Worm (Caenorhabditis elegans): ENCODE data around the gene B0334.10.

B0334.10 gene

DNA sequence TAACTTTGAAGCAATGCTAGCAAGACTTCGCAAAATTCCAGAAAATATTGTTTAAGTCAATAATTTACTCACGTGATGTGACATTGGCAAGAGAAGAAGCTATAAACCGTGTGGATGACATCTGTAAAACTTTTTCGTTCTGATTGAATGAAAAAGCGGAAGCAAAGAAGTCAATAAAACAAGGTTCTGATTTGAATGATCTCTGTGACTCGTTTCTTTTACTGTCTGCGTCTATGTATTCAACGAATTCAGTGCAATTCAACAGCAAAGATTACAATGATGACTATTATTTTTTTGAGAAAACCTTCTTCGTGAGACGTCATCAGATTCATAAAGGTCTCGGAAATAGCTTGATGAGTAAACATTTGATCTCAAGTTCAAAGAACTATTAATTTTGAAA is 25.4 kb upstream of the B0334.10 start, which contains the start of gene hacl-1 (continued):
- TF ChIP-seq lin-39 (tag; optimal IDR thresholded peaks at IDR 0.05) (no peak), zag-1 (tag; optimal IDR thresholded peaks at IDR 0.05) (no peak), lin-14 (GFP tag; optimal IDR thresholded peaks at IDR 0.05) (peak; percentile 35), blmp-1 (tag; optimal IDR thresholded peaks at IDR 0.05) (peak; percentile 44)

DNA sequence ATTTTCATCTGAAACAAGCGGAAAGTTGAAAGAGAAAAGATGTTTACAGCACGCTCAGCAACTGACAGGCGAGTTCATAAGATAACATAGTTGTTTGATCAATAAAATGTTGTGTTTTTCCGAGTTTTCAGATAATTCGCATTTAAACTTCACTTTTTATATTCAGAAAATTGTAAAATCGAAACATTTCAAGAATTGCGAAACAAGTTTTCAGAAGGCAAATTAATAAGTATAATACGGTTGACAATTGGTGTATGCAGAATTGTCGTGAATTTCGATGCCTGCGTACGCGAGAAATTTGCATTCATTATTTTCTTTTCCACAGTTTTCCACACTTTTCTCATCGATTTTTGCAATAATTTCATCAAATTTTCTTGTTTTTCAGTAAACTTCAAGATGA is 23.0 kb upstream of the B0334.10 start, which contains the start of the genes ooc-3 and B0334.4:
Gene ooc-3, minus strand, starts transcription at position 15 of the 400 bp plus-strand sequence.
Gene B0334.4, plus strand, starts transcription at position 386 of the 400 bp plus-strand sequence.
- TF ChIP-seq mep-1 (tag; optimal IDR thresholded peaks at IDR 0.05), result peak; percentile 29
- peak; percentile 32 for TF ChIP-seq zip-4 (GFP tag; optimal IDR thresholded peaks at IDR 0.05)
- TF ChIP-seq F16B12.6 (tag; optimal IDR thresholded peaks at IDR 0.05), result peak; percentile 81
- peak; percentile 22 for TF ChIP-seq lin-14 (GFP tag; optimal IDR thresholded peaks at IDR 0.05)
- TF ChIP-seq nhr-47 (tag; optimal IDR thresholded peaks at IDR 0.05), result peak; percentile 32
- peak; percentile 16 for TF ChIP-seq aly-2 (tag; optimal IDR thresholded peaks at IDR 0.05)
- no peak for TF ChIP-seq vab-15 (tag; optimal IDR thresholded peaks at IDR 0.05)
- no peak for TF ChIP-seq aha-1 (tag; optimal IDR thresholded peaks at IDR 0.05)
- no peak for TF ChIP-seq ama-1 (optimal IDR thresholded peaks at IDR 0.05)
- TF ChIP-seq efl-1 (optimal IDR thresholded peaks at IDR 0.05), result peak; percentile 38 to 58
- TF ChIP-seq efl-1 (GFP tag; optimal IDR thresholded peaks at IDR 0.05 in 1 of 2), result peak; percentile 56 to 85
- peak; percentile 27 for TF ChIP-seq nhr-71 (tag; optimal IDR thresholded peaks at IDR 0.05)
- TF ChIP-seq lsy-2 (tag; optimal IDR thresholded peaks at IDR 0.05), result peak; percentile 80 to 97
- TF ChIP-seq C34B4.2 (tag; optimal IDR thresholded peaks at IDR 0.05), result no peak
- TF ChIP-seq C16A3.4 (tag; optimal IDR thresholded peaks at IDR 0.05), result peak; percentile 16
- peak; percentile 45 for TF ChIP-seq snu-23 (GFP tag; optimal IDR thresholded peaks at IDR 0.05)
- no peak for TF ChIP-seq sup-37 (GFP tag; optimal IDR thresholded peaks at IDR 0.05)
- TF ChIP-seq zag-1 (tag; optimal IDR thresholded peaks at IDR 0.05), result no peak
- peak; percentile 6 for TF ChIP-seq blmp-1 (tag; optimal IDR thresholded peaks at IDR 0.05)
- TF ChIP-seq dpl-1 (GFP tag; optimal IDR thresholded peaks at IDR 0.05), result peak; percentile 14 to 67 (median 34)
- TF ChIP-seq lin-35 (GFP tag; optimal IDR thresholded peaks at IDR 0.05), result peak; percentile 44 to 60
- peak; percentile 47 for TF ChIP-seq skn-1 (tag; optimal IDR thresholded peaks at IDR 0.05)
- TF ChIP-seq nhr-28 (tag; optimal IDR thresholded peaks at IDR 0.05), result no peak
- TF ChIP-seq elt-2 (tag; optimal IDR thresholded peaks at IDR 0.05), result no peak
- no peak for TF ChIP-seq nhr-85 (tag)
- TF ChIP-seq pag-3 (tag; optimal IDR thresholded peaks at IDR 0.05; ENCODE audit: borderline replicate concordance, insufficient read depth), result no peak
- TF ChIP-seq ceh-82 (tag; optimal IDR thresholded peaks at IDR 0.05), result peak in 2 of 3 experiments; percentile 18 to 48

DNA sequence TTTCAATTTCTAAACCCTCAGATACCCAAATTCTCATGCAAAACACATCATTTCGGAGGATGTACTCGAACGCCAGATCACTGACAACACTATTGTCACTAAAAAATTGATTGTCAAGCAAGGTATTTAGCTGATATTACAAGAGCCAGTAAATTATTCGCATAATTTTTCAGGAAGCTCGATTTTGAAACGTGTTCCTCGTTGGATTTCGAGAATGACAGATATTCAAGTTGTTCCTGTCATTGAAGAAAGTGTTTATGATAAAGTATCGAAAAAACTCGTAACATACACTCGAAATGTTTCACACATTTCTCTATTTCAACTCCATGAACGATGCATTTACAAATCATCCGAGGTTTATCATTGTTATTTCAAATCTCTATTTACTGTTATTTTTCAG is 22.5 kb upstream of the B0334.10 start:
- no peak for TF ChIP-seq irx-1 (tag; optimal IDR thresholded peaks at IDR 0.05)
- no peak for TF ChIP-seq efl-1 (optimal IDR thresholded peaks at IDR 0.05)
- TF ChIP-seq efl-1 (GFP tag; optimal IDR thresholded peaks at IDR 0.05 in 1 of 2), result peak in 1 of 2 experiments; percentile 93

DNA sequence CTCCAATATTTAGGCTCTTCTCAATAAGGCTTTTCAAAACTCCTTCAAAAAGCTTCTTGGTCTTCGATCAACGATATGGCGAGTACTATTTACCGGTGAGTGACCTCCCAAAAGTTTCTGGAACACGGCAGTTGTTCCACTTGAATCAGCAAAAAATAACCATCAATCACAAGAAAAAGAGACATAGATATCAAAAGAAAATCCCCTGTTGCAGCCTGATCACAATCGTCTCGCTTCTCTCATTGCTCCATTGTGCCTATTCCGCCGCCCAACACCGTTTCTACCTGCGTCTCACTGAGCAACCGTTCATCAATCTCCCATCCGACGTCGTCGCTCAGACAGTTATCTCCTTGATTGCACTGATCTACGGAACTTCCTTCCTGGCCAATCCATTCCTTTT is 21.5 kb upstream of the B0334.10 start, which contains the start of gene emc-5:
Gene emc-5, plus strand, starts transcription at position 14 of the 400 bp plus-strand sequence.
- TF ChIP-seq lir-3 (tag; optimal IDR thresholded peaks at IDR 0.05; ENCODE audit: poor library complexity) (peak; percentile 14), rnt-1 (tag; optimal IDR thresholded peaks at IDR 0.05) (peak; percentile 75), nhr-19 (GFP tag; conservative IDR thresholded peaks at IDR 0.05) (peak; percentile 31), lsy-2 (tag; optimal IDR thresholded peaks at IDR 0.05) (peak in 1 of 2 experiments; percentile 42), efl-1 (optimal IDR thresholded peaks at IDR 0.05) (peak; percentile 3 to 15), efl-1 (GFP tag; optimal IDR thresholded peaks at IDR 0.05 in 1 of 2) (no peak), nhr-71 (tag; optimal IDR thresholded peaks at IDR 0.05) (peak; percentile 47), lin-39 (tag; optimal IDR thresholded peaks at IDR 0.05) (peak; percentile 73), nhr-90 (tag; optimal IDR thresholded peaks at IDR 0.05; ENCODE audit: poor library complexity) (no peak), lin-14 (GFP tag; optimal IDR thresholded peaks at IDR 0.05) (peak; percentile 45), fkh-4 (tag; optimal IDR thresholded peaks at IDR 0.05; ENCODE audit: borderline replicate concordance) (no peak), C34B4.2 (tag; optimal IDR thresholded peaks at IDR 0.05) (no peak)

All from whole organism, L1 larva.